Worm (Caenorhabditis elegans) whole organism, young adult: ENCODE data around the gene nhr-102.

Experiments
- F22D6.2 ChIP-seq: sonication (generic microtip); optimal IDR thresholded peaks from 2 replicates; lab custom pipeline; 2016; ENCODE audit warnings: mild to moderate bottlenecking, missing genetic modification characterization, missing compliant biosample characterization
- nfya-1 ChIP-seq: sonication (generic microtip); optimal IDR thresholded peaks from 2 replicates; lab custom pipeline; 2017; ENCODE audit warnings: antibody characterized with exemption, missing compliant biosample characterization, missing genetic modification characterization, borderline replicate concordance; ENCODE audit not compliant: insufficient read depth
- rec-8 ChIP-seq, 2 experiments: sonication (generic microtip); optimal IDR thresholded peaks; 2 replicates each; lab custom pipeline; 2016; ENCODE audit warnings: mild to moderate bottlenecking in 2 of 2, missing genetic modification characterization in 2 of 2, missing genetic modification reagents in 2 of 2, missing genotype in 2 of 2, missing biosample characterization in 1 of 2, missing compliant biosample characterization in 1 of 2, moderate library complexity in 1 of 2

- TF ChIP-seq rec-8 (tag; optimal IDR thresholded peaks at IDR 0.05; lab: Kevin White, UChicago), result no peak
- no peak for TF ChIP-seq nfya-1 (tag; lab: Kevin White, UChicago)
- no peak for TF ChIP-seq F22D6.2 (tag; lab: Kevin White, UChicago)
Observed at ce11 chrV:15897696-15898095, 21.5 kb upstream of the nhr-102 start, which contains the start of gene str-60.
